Worm (Caenorhabditis elegans) whole organism, young adult: ENCODE measurements around the gene Y38E10A.2.

Experiments
- ama-1 ChIP-seq, 3 experiments: fragments of 150-350 bp in 1 of 3; sonication (generic microtip) in 2 of 3; optimal IDR thresholded peaks; 2 replicates each; lab custom pipeline; 2014 to 2018; ENCODE audit warnings: missing biosample characterization in 2 of 3, missing genetic modification characterization in 2 of 3, missing genetic modification reagents in 2 of 3
- ets-4 ChIP-seq: fragments of 200-800 bp; sonication (Bioruptor generic); optimal IDR thresholded peaks from 2 replicates; lab custom pipeline; 2018; ENCODE audit warnings: mild to moderate bottlenecking, missing genetic modification characterization, missing compliant biosample characterization
- him-1 ChIP-seq: sonication (generic microtip); optimal IDR thresholded peaks from 2 replicates; lab custom pipeline; 2016; ENCODE audit warnings: missing genotype, missing genetic modification reagents, missing genetic modification characterization, missing compliant biosample characterization
- lin-54 ChIP-seq: fragments of 200-800 bp; sonication (Bioruptor generic); optimal IDR thresholded peaks from 2 replicates; lab custom pipeline; 2018; ENCODE audit warnings: mild to moderate bottlenecking, missing genetic modification characterization, missing compliant biosample characterization
- pha-4 ChIP-seq: fragments of 150-350 bp; sonication (generic microtip); optimal IDR thresholded peaks from 2 replicates; lab custom pipeline; 2014; ENCODE audit warnings: missing biosample characterization, missing genetic modification reagents, missing genetic modification characterization
- snpc-4 ChIP-seq, 5 experiments: fragments of 150-350 bp in 1 of 5; sonication (generic microtip) in 4 of 5; optimal IDR thresholded peaks; 2 replicates each; lab custom pipeline; 2014 to 2018; ENCODE audit warnings: missing genetic modification characterization in 5 of 5, missing biosample characterization in 3 of 5, antibody characterized with exemption in 2 of 5, mild to moderate bottlenecking in 2 of 5, missing compliant biosample characterization in 2 of 5, missing genotype in 2 of 5, moderate library complexity in 2 of 5, missing genetic modification reagents in 1 of 5
- tlf-1 ChIP-seq: fragments of 200-800 bp; sonication (Bioruptor generic); optimal IDR thresholded peaks from 2 replicates; lab custom pipeline; 2018; ENCODE audit warnings: mild to moderate bottlenecking, missing genetic modification characterization, missing compliant biosample characterization

ce11 chrII:12615413-12615812 lies 42.0 kb upstream of the Y38E10A.2 start:
- no peak for TF ChIP-seq ama-1 (optimal IDR thresholded peaks at IDR 0.05; lab: Kevin White, UChicago)
- no peak for TF ChIP-seq ama-1 (GFP tag; optimal IDR thresholded peaks at IDR 0.05; lab: Kevin White, UChicago)
- no peak for TF ChIP-seq tlf-1 (GFP tag; lab: Kevin White, UChicago)
- TF ChIP-seq pha-4 (tag; lab: Kevin White, UChicago) = no peak
- no peak for TF ChIP-seq ets-4 (GFP tag; lab: Kevin White, UChicago)
- no peak for TF ChIP-seq snpc-4 (GFP tag; optimal IDR thresholded peaks at IDR 0.05; lab: Kevin White, UChicago)
- TF ChIP-seq snpc-4 (tag; optimal IDR thresholded peaks at IDR 0.05; lab: Kevin White, UChicago) = no peak
- TF ChIP-seq lin-54 (GFP tag; lab: Kevin White, UChicago) = no peak
- no peak for TF ChIP-seq him-1
